Worm (Caenorhabditis elegans) whole organism, young adult: ENCODE measurements around the gene npp-18.
"Not testable (repeated sequence)": the region's sequence is repeated elsewhere in the genome, so short reads cannot be mapped to it uniquely, and the experiment has no call there.

ENCODE experiments used
- C06A6.2 ChIP-seq: fragments of 200-800 bp; sonication (Bioruptor generic); conservative IDR thresholded peaks from 2 replicates; pipeline ENCODE4 v1.3.6; 2022; ENCODE audit warnings: missing genetic modification characterization, missing compliant biosample characterization
- C17E4.6 ChIP-seq: fragments of 200-800 bp; sonication (Bioruptor generic); IDR thresholded peaks from 2 replicates; pipeline ENCODE4 v1.3.6; 2022; ENCODE audit warnings: missing genetic modification reagents, missing genetic modification characterization, missing compliant biosample characterization
- F10E7.11 ChIP-seq: sonication (generic microtip); optimal IDR thresholded peaks from 2 replicates; lab custom pipeline; 2017; ENCODE audit warnings: mild to moderate bottlenecking, missing genetic modification characterization, moderate library complexity, missing compliant biosample characterization
- F33H1.4 ChIP-seq: fragments of 200-800 bp; sonication (Bioruptor generic); IDR thresholded peaks from 2 replicates; pipeline ENCODE4 v1.3.6; 2022; ENCODE audit warnings: missing genetic modification reagents, missing genetic modification characterization, missing compliant biosample characterization
- F57C9.4 ChIP-seq: sonication (generic microtip); optimal IDR thresholded peaks from 2 replicates; lab custom pipeline; 2017; ENCODE audit warnings: mild to moderate bottlenecking, missing genetic modification characterization, missing compliant biosample characterization
- Y53F4B.3 ChIP-seq: fragments of 200-800 bp; sonication (Bioruptor generic); IDR thresholded peaks from 2 replicates; pipeline ENCODE4 v1.3.6; 2022; ENCODE audit warnings: missing genetic modification reagents, missing genetic modification characterization, missing compliant biosample characterization
- Y79H2A.3 ChIP-seq: fragments of 200-800 bp; sonication (Bioruptor generic); conservative IDR thresholded peaks from 2 replicates; pipeline ENCODE4 v1.3.6; 2022; ENCODE audit warnings: missing genetic modification reagents, missing genetic modification characterization, missing compliant biosample characterization
- attf-5 ChIP-seq: fragments of 200-800 bp; sonication (Bioruptor generic); optimal IDR thresholded peaks from 2 replicates; lab custom pipeline; 2018; ENCODE audit warnings: mild to moderate bottlenecking, missing genetic modification characterization, missing compliant biosample characterization
- cebp-1 ChIP-seq, 2 experiments: fragments of 200-800 bp in 1 of 2; sonication (Bioruptor generic) in 1 of 2; sonication (generic microtip) in 1 of 2; IDR thresholded peaks in 1 of 2; optimal IDR thresholded peaks in 1 of 2; 2 replicates each; pipeline versions ENCODE4 v1.3.6 to Lab custom; 2017 to 2022; ENCODE audit warnings: missing compliant biosample characterization in 2 of 2, missing genetic modification characterization in 2 of 2, mild to moderate bottlenecking in 1 of 2, missing genetic modification reagents in 1 of 2, moderate library complexity in 1 of 2
- cebp-2 ChIP-seq: fragments of 200-800 bp; sonication (Bioruptor generic); IDR thresholded peaks from 2 replicates; pipeline ENCODE4 v1.3.6; 2022; ENCODE audit warnings: missing genetic modification characterization, missing compliant biosample characterization
- ceh-100 ChIP-seq: fragments of 200-800 bp; sonication (Bioruptor generic); IDR thresholded peaks from 2 replicates; pipeline ENCODE4 v1.3.6; 2022; ENCODE audit warnings: missing genetic modification reagents, missing genetic modification characterization, missing compliant biosample characterization
- ceh-91 ChIP-seq: fragments of 200-800 bp; sonication (Bioruptor generic); IDR thresholded peaks from 2 replicates; pipeline ENCODE4 v1.3.6; 2022; ENCODE audit warnings: missing genetic modification reagents, missing genetic modification characterization, missing compliant biosample characterization
- dox-1 ChIP-seq: fragments of 200-800 bp; sonication (Bioruptor generic); IDR thresholded peaks from 2 replicates; pipeline ENCODE4 v1.3.6; 2022; ENCODE audit warnings: missing genetic modification reagents, missing genetic modification characterization, missing compliant biosample characterization
- efl-1 ChIP-seq: fragments of 150-350 bp; optimal IDR thresholded peaks from 2 replicates; lab custom pipeline; 2014; ENCODE audit warnings: missing biosample characterization, missing genetic modification reagents, missing genetic modification characterization
- egl-44 ChIP-seq: fragments of 200-800 bp; sonication (Bioruptor generic); IDR thresholded peaks from 2 replicates; pipeline ENCODE4 v1.3.6; 2022; ENCODE audit warnings: missing genetic modification reagents, missing genetic modification characterization, missing compliant biosample characterization
- hmg-1.2 ChIP-seq: fragments of 200-800 bp; sonication (Bioruptor generic); IDR thresholded peaks from 2 replicates; pipeline ENCODE4 v1.3.6; 2022; ENCODE audit warnings: missing genetic modification reagents, missing genetic modification characterization, missing compliant biosample characterization
- lin-35 ChIP-seq, 3 experiments: fragments of 150-350 bp in 2 of 3; sonication (generic microtip) in 1 of 3; optimal IDR thresholded peaks; 2 replicates each; lab custom pipeline; 2014 to 2018; ENCODE audit warnings: missing biosample characterization in 3 of 3, missing genetic modification characterization in 3 of 3, missing genetic modification reagents in 3 of 3
- lir-1 ChIP-seq: fragments of 200-800 bp; sonication (Bioruptor generic); conservative IDR thresholded peaks from 2 replicates; pipeline ENCODE4 v1.3.6; 2022; ENCODE audit warnings: missing genetic modification reagents, missing genetic modification characterization, missing compliant biosample characterization
- lsy-27 ChIP-seq: sonication (generic microtip); optimal IDR thresholded peaks from 2 replicates; lab custom pipeline; 2017; ENCODE audit warnings: missing genetic modification characterization, mild to moderate bottlenecking, missing compliant biosample characterization, antibody characterized with exemption, missing genotype, borderline replicate concordance; ENCODE audit not compliant: insufficient read depth
- mcd-1 ChIP-seq: fragments of 200-800 bp; sonication (Bioruptor generic); IDR thresholded peaks from 2 replicates; pipeline ENCODE4 v1.3.6; 2022; ENCODE audit warnings: missing genetic modification reagents, missing genetic modification characterization, missing compliant biosample characterization
- nfya-2 ChIP-seq: fragments of 200-800 bp; sonication (Bioruptor generic); IDR thresholded peaks from 2 replicates; pipeline ENCODE4 v1.3.6; 2022; ENCODE audit warnings: missing genetic modification reagents, missing genetic modification characterization, missing compliant biosample characterization
- nfyb-1 ChIP-seq: fragments of 200-800 bp; sonication (Bioruptor generic); IDR thresholded peaks from 2 replicates; pipeline ENCODE4 v1.3.6; 2022; ENCODE audit warnings: missing genetic modification reagents, missing genetic modification characterization, missing compliant biosample characterization
- nhr-80 ChIP-seq: sonication (generic microtip); optimal IDR thresholded peaks from 2 replicates; lab custom pipeline; 2016; ENCODE audit warnings: missing genetic modification characterization, missing compliant biosample characterization
- rec-8 ChIP-seq, 2 experiments: sonication (generic microtip); optimal IDR thresholded peaks; 2 replicates each; lab custom pipeline; 2016; ENCODE audit warnings: mild to moderate bottlenecking in 2 of 2, missing genetic modification characterization in 2 of 2, missing genetic modification reagents in 2 of 2, missing genotype in 2 of 2, missing biosample characterization in 1 of 2, missing compliant biosample characterization in 1 of 2, moderate library complexity in 1 of 2
- repo-1 ChIP-seq: sonication (generic microtip); optimal IDR thresholded peaks from 2 replicates; lab custom pipeline; 2017; ENCODE audit warnings: mild to moderate bottlenecking, missing genetic modification characterization, missing compliant biosample characterization
- rpc-1 ChIP-seq, 2 experiments: fragments of 150-350 bp in 1 of 2; sonication (generic microtip) in 1 of 2; optimal IDR thresholded peaks; 2 replicates each; lab custom pipeline; 2014 to 2018; ENCODE audit warnings: missing biosample characterization in 1 of 2, missing genetic modification characterization in 1 of 2, missing genetic modification reagents in 1 of 2, missing genotype in 1 of 2
- sdz-38 ChIP-seq: sonication (generic microtip); optimal IDR thresholded peaks from 2 replicates; lab custom pipeline; 2016; ENCODE audit warnings: missing genotype, missing genetic modification characterization, missing compliant biosample characterization
- snpc-1.3 ChIP-seq: sonication (generic microtip); optimal IDR thresholded peaks from 2 replicates; lab custom pipeline; 2017; ENCODE audit warnings: missing genetic modification characterization, mild to moderate bottlenecking, missing compliant biosample characterization, antibody characterized with exemption, moderate library complexity, missing genotype, missing genetic modification reagents; ENCODE audit not compliant: insufficient read depth
- snpc-3.4 ChIP-seq: sonication (generic microtip); optimal IDR thresholded peaks from 2 replicates; lab custom pipeline; 2017; ENCODE audit warnings: missing genetic modification characterization, mild to moderate bottlenecking, missing compliant biosample characterization, antibody characterized with exemption, moderate library complexity, missing genotype, missing genetic modification reagents
- tbx-9 ChIP-seq: sonication (generic microtip); optimal IDR thresholded peaks from 2 replicates; lab custom pipeline; 2016; ENCODE audit warnings: borderline replicate concordance, missing genetic modification characterization, inconsistent platforms, missing compliant biosample characterization
- tlf-1 ChIP-seq: fragments of 200-800 bp; sonication (Bioruptor generic); optimal IDR thresholded peaks from 2 replicates; lab custom pipeline; 2018; ENCODE audit warnings: mild to moderate bottlenecking, missing genetic modification characterization, missing compliant biosample characterization
- zim-3 ChIP-seq: sonication (generic microtip); optimal IDR thresholded peaks from 2 replicates; lab custom pipeline; 2017; ENCODE audit warnings: mild to moderate bottlenecking, missing genetic modification characterization, moderate library complexity, missing compliant biosample characterization
- ztf-26 ChIP-seq: sonication (generic microtip); optimal IDR thresholded peaks from 2 replicates; lab custom pipeline; 2017; ENCODE audit warnings: missing genetic modification characterization, missing compliant biosample characterization
- ztf-6 ChIP-seq: fragments of 200-800 bp; sonication (Bioruptor generic); IDR thresholded peaks from 2 replicates; pipeline ENCODE4 v1.3.6; 2022; ENCODE audit warnings: missing genetic modification reagents, missing genetic modification characterization, missing compliant biosample characterization

The npp-18 gene

ce11 chrIII:13276958-13277357 is 19.7 kb upstream of the npp-18 start, which contains the start of gene unc-64:
Gene unc-64 (plus strand): TSS chrIII:13277258.
- TF ChIP-seq F10E7.11 (tag; lab: Kevin White, UChicago) (no peak), efl-1 (no peak), tlf-1 (GFP tag; lab: Kevin White, UChicago) (no peak), ztf-26 (tag; lab: Kevin White, UChicago) (no peak), lsy-27 (tag; lab: Kevin White, UChicago) (no peak), snpc-1.3 (tag; lab: Kevin White, UChicago) (no peak), zim-3 (tag; lab: Kevin White, UChicago) (no peak)

ce11 chrIII:13277881-13278500 is 18.7 kb upstream of the npp-18 start:
- no peak for TF ChIP-seq rec-8 (tag; optimal IDR thresholded peaks at IDR 0.05; lab: Kevin White, UChicago)
- TF ChIP-seq sdz-38 = no peak
- no peak for TF ChIP-seq Y53F4B.3 (GFP tag; lab: Robert Waterston, UW)
- TF ChIP-seq lin-35 (GFP tag; optimal IDR thresholded peaks at IDR 0.05; lab: Kevin White, UChicago) = peak in 1 of 3 experiments; percentile 44
- TF ChIP-seq cebp-1 (GFP tag; IDR thresholded peaks at IDR 0.05; lab: Robert Waterston, UW) = peak; percentile 57; the same call in 1 of the 2 replicates
- TF ChIP-seq cebp-1 (tag; optimal IDR thresholded peaks at IDR 0.05; lab: Kevin White, UChicago) = peak; percentile 95

- TF ChIP-seq snpc-1.3 (tag; lab: Kevin White, UChicago) = no peak
- no peak for TF ChIP-seq C17E4.6 (GFP tag; lab: Robert Waterston, UW)
- no peak for TF ChIP-seq rec-8 (tag; optimal IDR thresholded peaks at IDR 0.05; lab: Kevin White, UChicago)
- TF ChIP-seq nfyb-1 (GFP tag; lab: Robert Waterston, UW) = no peak
- no peak for TF ChIP-seq Y79H2A.3 (GFP tag; lab: Robert Waterston, UW)
These were observed 11.2 kb upstream of the npp-18 start, which contains the start of gene F56A8.8 for ce11 chrIII:13285421-13285820. Gene F56A8.8 (plus strand): TSS chrIII:13285721.

ce11 chrIII:13292971-13293514 is 3.6 kb upstream of the npp-18 start, which contains the start of gene set-25:
Gene set-25 (minus strand): TSS chrIII:13293090.
- peak; percentile 63 for TF ChIP-seq mcd-1 (GFP tag; lab: Robert Waterston, UW)
- TF ChIP-seq cebp-1 (GFP tag; IDR thresholded peaks at IDR 0.05; lab: Robert Waterston, UW); rpc-1 (tag; optimal IDR thresholded peaks at IDR 0.05; lab: Kevin White, UChicago): not testable (repeated sequence)
- peak; percentile 4 for TF ChIP-seq cebp-1 (tag; optimal IDR thresholded peaks at IDR 0.05; lab: Kevin White, UChicago)
- 0 out of 2 replicates have a peak, but pooled peaks have one; percentile 17 for TF ChIP-seq hmg-1.2 (GFP tag; lab: Robert Waterston, UW)
- peak; percentile 52 for TF ChIP-seq attf-5
- TF ChIP-seq dox-1 (GFP tag; lab: Robert Waterston, UW) = peak; percentile 68
- peak; percentile 28 for TF ChIP-seq rpc-1 (optimal IDR thresholded peaks at IDR 0.05; lab: Kevin White, UChicago)
- TF ChIP-seq egl-44 (GFP tag; lab: Robert Waterston, UW) = peak; percentile 27; the same call in 1 of the 2 replicates
- peak; percentile 58; the same call in 1 of the 2 replicates for TF ChIP-seq ceh-100 (GFP tag; lab: Robert Waterston, UW)
- TF ChIP-seq C06A6.2 = peak; percentile 93

ce11 chrIII:13298722-13299431 is 2.2 kb downstream of the npp-18 start, which contains the start of gene pgm-2:
Gene pgm-2 (plus strand): TSS chrIII:13299378.
- TF ChIP-seq lir-1 (GFP tag; lab: Robert Waterston, UW) (no peak), cebp-2 (GFP tag; lab: Robert Waterston, UW) (no peak), snpc-1.3 (tag; lab: Kevin White, UChicago) (peak; percentile 7), dox-1 (GFP tag; lab: Robert Waterston, UW) (no peak), F33H1.4 (GFP tag; lab: Robert Waterston, UW) (no peak), nhr-80 (tag; lab: Kevin White, UChicago) (peak; percentile 45), snpc-3.4 (no peak), tlf-1 (GFP tag; lab: Kevin White, UChicago) (peak; percentile 37), nfya-2 (0 out of 2 replicates have a peak, but pooled peaks have one; percentile 15), repo-1 (tag; lab: Kevin White, UChicago) (peak; percentile 58), ztf-6 (GFP tag; lab: Robert Waterston, UW) (no peak), mcd-1 (GFP tag; lab: Robert Waterston, UW) (no peak), tbx-9 (tag; lab: Kevin White, UChicago) (no peak), nfyb-1 (GFP tag; lab: Robert Waterston, UW) (0 out of 2 replicates have a peak, but pooled peaks have one; percentile 6), cebp-1 (GFP tag; IDR thresholded peaks at IDR 0.05; lab: Robert Waterston, UW) (no peak), cebp-1 (tag; optimal IDR thresholded peaks at IDR 0.05; lab: Kevin White, UChicago) (peak; percentile 5), ceh-91 (GFP tag; lab: Robert Waterston, UW) (no peak), F57C9.4 (no peak)
